Fruit fly (Drosophila melanogaster) whole organism, embryonic: ENCODE data around the gene Actbeta.
A peak's percentile ranks its signal among the peaks of the same experiment; 100 is the strongest.

Experiments used
- CG9876 ChIP-seq: fragments of 200-800 bp; sonication (Bioruptor generic); optimal IDR thresholded peaks from 2 replicates; lab custom pipeline; 2016; ENCODE audit warnings: missing biosample characterization, missing genetic modification characterization
- Hsf ChIP-seq: fragments of 200-800 bp; sonication (Bioruptor generic); optimal IDR thresholded peaks from 3 replicates; lab custom pipeline; 2016; ENCODE audit warnings: missing biosample characterization, missing genetic modification characterization

Gene Actbeta

DNA sequence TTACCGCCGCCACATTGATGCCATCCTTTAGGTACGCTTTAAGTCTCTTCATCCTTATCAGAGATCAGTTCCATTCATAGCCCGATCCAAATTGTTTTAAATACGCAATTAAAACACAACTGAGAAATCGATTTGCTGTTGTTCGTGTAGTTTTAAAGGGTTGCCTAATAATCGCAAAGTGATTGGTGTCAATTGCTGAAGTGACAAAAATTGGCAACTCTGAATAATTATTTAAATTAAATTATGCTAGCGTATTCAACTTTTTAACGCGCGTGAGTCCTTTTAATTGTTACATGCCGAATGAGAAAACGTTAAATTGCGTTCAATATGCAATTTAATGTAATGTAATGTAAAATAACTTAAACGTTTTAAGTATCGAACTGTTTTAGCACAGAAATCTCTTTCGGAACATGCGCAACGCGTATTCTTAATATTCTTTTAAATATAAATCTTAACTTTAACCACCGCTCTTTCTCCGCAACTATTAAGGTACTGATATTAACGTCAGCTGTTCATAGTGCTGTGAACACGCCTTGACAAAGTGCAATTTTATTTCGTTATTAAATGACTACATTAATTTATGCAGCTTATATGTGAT, 55.3 kb downstream of the Actbeta start, which contains the start of gene Mpv17 (continued):
- TF ChIP-seq Hsf (GFP tag; lab: Kevin White, UChicago) (peak; percentile 20), CG9876 (GFP tag; lab: Kevin White, UChicago) (no peak)
